Worm (Caenorhabditis elegans): ENCODE measurements around the gene irld-51.

ce11 chrII:2976597-2976996, 24.1 kb upstream of the irld-51 start, which contains the start of gene nhr-88:
- TF ChIP-seq him-1 (tag; optimal IDR thresholded peaks at IDR 0.05) = no peak
- TF ChIP-seq dao-5 (tag; optimal IDR thresholded peaks at IDR 0.05) = no peak

All from whole organism, L4/young adult.